Worm (Caenorhabditis elegans): ENCODE measurements around the gene T05A7.11.

DNA sequence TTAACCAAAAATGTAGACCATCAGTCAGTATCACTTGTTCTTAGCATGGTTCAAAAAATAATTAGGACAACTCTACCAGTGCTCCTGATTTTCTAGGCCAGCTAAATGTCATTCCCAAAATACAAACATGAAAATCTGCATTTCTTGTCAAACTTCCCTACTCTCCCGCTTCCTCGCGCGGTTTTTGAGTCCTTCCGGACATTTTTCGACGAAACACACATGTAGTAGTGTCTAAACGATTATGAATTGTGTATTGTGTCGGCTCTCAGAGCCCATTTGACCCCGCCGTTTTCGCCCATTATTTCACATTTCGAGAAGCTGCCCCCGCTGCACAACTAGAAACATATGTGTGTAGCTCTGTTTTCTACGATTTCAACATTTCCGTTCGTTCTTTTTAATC, 38.7 kb downstream of the T05A7.11 start, which contains the start of gene F35D11.1:
- TF ChIP-seq lin-54 (GFP tag; optimal IDR thresholded peaks at IDR 0.05) (no peak), nhr-90 (tag; optimal IDR thresholded peaks at IDR 0.05) (no peak), atf-7 (tag; optimal IDR thresholded peaks at IDR 0.05) (no peak), snpc-4 (GFP tag; optimal IDR thresholded peaks at IDR 0.05) (no peak), snpc-4 (tag; optimal IDR thresholded peaks at IDR 0.05) (no peak), ceh-91 (GFP tag; IDR thresholded peaks at IDR 0.05) (no peak), let-607 (tag; optimal IDR thresholded peaks at IDR 0.05) (no peak), ztf-18 (tag; optimal IDR thresholded peaks at IDR 0.05) (no peak), mel-28 (tag; optimal IDR thresholded peaks at IDR 0.05; ENCODE audit: borderline replicate concordance) (no peak), F57C9.4 (tag; optimal IDR thresholded peaks at IDR 0.05) (no peak), sdz-38 (tag; optimal IDR thresholded peaks at IDR 0.05) (no peak), ceh-79 (tag; optimal IDR thresholded peaks at IDR 0.05) (no peak)
